Worm (Caenorhabditis elegans) whole organism, young adult: Measurements from ENCODE around the gene atl-1.
A peak's percentile ranks its signal among the peaks of the same experiment; 100 is the strongest.

ENCODE experiments used
- D2030.7 ChIP-seq: fragments of 200-800 bp; sonication (Bioruptor generic); IDR thresholded peaks from 2 replicates; pipeline ENCODE4 v1.3.6; 2022; ENCODE audit warnings: missing genetic modification reagents, missing genetic modification characterization, missing compliant biosample characterization
- F10E7.11 ChIP-seq: sonication (generic microtip); optimal IDR thresholded peaks from 2 replicates; lab custom pipeline; 2017; ENCODE audit warnings: mild to moderate bottlenecking, missing genetic modification characterization, moderate library complexity, missing compliant biosample characterization
- F23B12.7 ChIP-seq: sonication (generic microtip); optimal IDR thresholded peaks from 2 replicates; lab custom pipeline; 2017; ENCODE audit warnings: missing genetic modification characterization, mild to moderate bottlenecking, missing compliant biosample characterization, antibody characterized with exemption, moderate library complexity; ENCODE audit not compliant: insufficient read depth
- F37B4.10 ChIP-seq: fragments of 200-800 bp; sonication (Bioruptor generic); IDR thresholded peaks from 2 replicates; pipeline ENCODE4 v1.3.6; 2022; ENCODE audit warnings: missing genetic modification characterization, missing compliant biosample characterization
- F57C9.4 ChIP-seq: sonication (generic microtip); optimal IDR thresholded peaks from 2 replicates; lab custom pipeline; 2017; ENCODE audit warnings: mild to moderate bottlenecking, missing genetic modification characterization, missing compliant biosample characterization
- K12H6.12 ChIP-seq: fragments of 200-800 bp; sonication (Bioruptor generic); optimal IDR thresholded peaks from 2 replicates; lab custom pipeline; 2018; ENCODE audit warnings: mild to moderate bottlenecking, missing genetic modification characterization, missing compliant biosample characterization
- T26A5.8 ChIP-seq: sonication (generic microtip); optimal IDR thresholded peaks from 2 replicates; lab custom pipeline; 2016; ENCODE audit warnings: missing genetic modification characterization, missing compliant biosample characterization
- Y56A3A.18 ChIP-seq: fragments of 200-800 bp; sonication (Bioruptor generic); IDR thresholded peaks from 2 replicates; pipeline ENCODE4 v1.3.6; 2022; ENCODE audit warnings: missing genetic modification reagents, missing genetic modification characterization, missing compliant biosample characterization
- ZK185.1 ChIP-seq: sonication (generic microtip); optimal IDR thresholded peaks from 2 replicates; lab custom pipeline; 2016; ENCODE audit warnings: mild to moderate bottlenecking, missing genetic modification characterization, missing compliant biosample characterization; ENCODE audit not compliant: poor library complexity, severe bottlenecking
- atf-7 ChIP-seq: sonication (generic microtip); optimal IDR thresholded peaks from 2 replicates; lab custom pipeline; 2017; ENCODE audit warnings: mild to moderate bottlenecking, missing genetic modification characterization, missing compliant biosample characterization
- athp-1 ChIP-seq: sonication (generic microtip); optimal IDR thresholded peaks from 2 replicates; lab custom pipeline; 2017; ENCODE audit warnings: mild to moderate bottlenecking, missing genetic modification characterization, missing compliant biosample characterization
- ccch-3 ChIP-seq: fragments of 200-800 bp; sonication (Bioruptor generic); optimal IDR thresholded peaks from 2 replicates; lab custom pipeline; 2018; ENCODE audit warnings: mild to moderate bottlenecking, missing genetic modification characterization, missing compliant biosample characterization
- cebp-2 ChIP-seq: fragments of 200-800 bp; sonication (Bioruptor generic); IDR thresholded peaks from 2 replicates; pipeline ENCODE4 v1.3.6; 2022; ENCODE audit warnings: missing genetic modification characterization, missing compliant biosample characterization
- ceh-40 ChIP-seq: fragments of 200-800 bp; sonication (Bioruptor generic); IDR thresholded peaks from 2 replicates; pipeline ENCODE4 v1.3.6; 2022; ENCODE audit warnings: missing genetic modification characterization, missing compliant biosample characterization
- ceh-79 ChIP-seq: sonication (generic microtip); optimal IDR thresholded peaks from 2 replicates; lab custom pipeline; 2017; ENCODE audit warnings: mild to moderate bottlenecking, missing genetic modification characterization, missing compliant biosample characterization
- dpff-1 ChIP-seq: sonication (generic microtip); optimal IDR thresholded peaks from 2 replicates; lab custom pipeline; 2017; ENCODE audit warnings: mild to moderate bottlenecking, missing genetic modification characterization, missing compliant biosample characterization
- ets-4 ChIP-seq: fragments of 200-800 bp; sonication (Bioruptor generic); optimal IDR thresholded peaks from 2 replicates; lab custom pipeline; 2018; ENCODE audit warnings: mild to moderate bottlenecking, missing genetic modification characterization, missing compliant biosample characterization
- him-1 ChIP-seq: sonication (generic microtip); optimal IDR thresholded peaks from 2 replicates; lab custom pipeline; 2016; ENCODE audit warnings: missing genotype, missing genetic modification reagents, missing genetic modification characterization, missing compliant biosample characterization
- hmg-1.2 ChIP-seq: fragments of 200-800 bp; sonication (Bioruptor generic); IDR thresholded peaks from 2 replicates; pipeline ENCODE4 v1.3.6; 2022; ENCODE audit warnings: missing genetic modification reagents, missing genetic modification characterization, missing compliant biosample characterization
- hsf-1 ChIP-seq: fragments of 200-800 bp; sonication (Bioruptor generic); IDR thresholded peaks from 2 replicates; pipeline ENCODE4 v1.3.6; 2022; ENCODE audit warnings: missing genetic modification reagents, missing genetic modification characterization, missing compliant biosample characterization
- let-607 ChIP-seq, 2 experiments: fragments of 200-800 bp in 1 of 2; sonication (Bioruptor generic) in 1 of 2; sonication (generic microtip) in 1 of 2; optimal IDR thresholded peaks; 2 replicates each; lab custom pipeline; 2016 to 2018; ENCODE audit warnings: mild to moderate bottlenecking in 2 of 2, missing compliant biosample characterization in 2 of 2, missing genetic modification characterization in 2 of 2, moderate library complexity in 2 of 2, missing genotype in 1 of 2
- lin-26 ChIP-seq: fragments of 200-800 bp; sonication (Bioruptor generic); IDR thresholded peaks from 2 replicates; pipeline ENCODE4 v1.3.6; 2022; ENCODE audit warnings: missing genetic modification reagents, missing genetic modification characterization, missing compliant biosample characterization
- lsl-1 ChIP-seq: fragments of 200-800 bp; sonication (Bioruptor generic); optimal IDR thresholded peaks from 2 replicates; lab custom pipeline; 2018; ENCODE audit warnings: mild to moderate bottlenecking, missing genetic modification characterization, moderate library complexity, missing compliant biosample characterization
- madf-10 ChIP-seq: sonication (generic microtip); optimal IDR thresholded peaks from 2 replicates; lab custom pipeline; 2016; ENCODE audit warnings: mild to moderate bottlenecking, missing genetic modification characterization, missing compliant biosample characterization
- nfya-1 ChIP-seq: sonication (generic microtip); optimal IDR thresholded peaks from 2 replicates; lab custom pipeline; 2017; ENCODE audit warnings: antibody characterized with exemption, missing compliant biosample characterization, missing genetic modification characterization, borderline replicate concordance; ENCODE audit not compliant: insufficient read depth
- nhr-179 ChIP-seq: sonication (generic microtip); optimal IDR thresholded peaks from 2 replicates; lab custom pipeline; 2016; ENCODE audit warnings: mild to moderate bottlenecking, missing genetic modification characterization, missing compliant biosample characterization
- nhr-27 ChIP-seq: fragments of 200-800 bp; sonication (Bioruptor generic); optimal IDR thresholded peaks from 2 replicates; lab custom pipeline; 2018; ENCODE audit warnings: mild to moderate bottlenecking, missing genetic modification characterization, moderate library complexity, missing compliant biosample characterization
- nhr-80 ChIP-seq: sonication (generic microtip); optimal IDR thresholded peaks from 2 replicates; lab custom pipeline; 2016; ENCODE audit warnings: missing genetic modification characterization, missing compliant biosample characterization
- rec-8 ChIP-seq, 2 experiments: sonication (generic microtip); optimal IDR thresholded peaks; 2 replicates each; lab custom pipeline; 2016; ENCODE audit warnings: mild to moderate bottlenecking in 2 of 2, missing genetic modification characterization in 2 of 2, missing genetic modification reagents in 2 of 2, missing genotype in 2 of 2, missing biosample characterization in 1 of 2, missing compliant biosample characterization in 1 of 2, moderate library complexity in 1 of 2
- rpc-1 ChIP-seq, 2 experiments: fragments of 150-350 bp in 1 of 2; sonication (generic microtip) in 1 of 2; optimal IDR thresholded peaks; 2 replicates each; lab custom pipeline; 2014 to 2018; ENCODE audit warnings: missing biosample characterization in 1 of 2, missing genetic modification characterization in 1 of 2, missing genetic modification reagents in 1 of 2, missing genotype in 1 of 2
- snpc-3.4 ChIP-seq: sonication (generic microtip); optimal IDR thresholded peaks from 2 replicates; lab custom pipeline; 2017; ENCODE audit warnings: missing genetic modification characterization, mild to moderate bottlenecking, missing compliant biosample characterization, antibody characterized with exemption, moderate library complexity, missing genotype, missing genetic modification reagents
- snpc-4 ChIP-seq, 5 experiments: fragments of 150-350 bp in 1 of 5; sonication (generic microtip) in 4 of 5; optimal IDR thresholded peaks; 2 replicates each; lab custom pipeline; 2014 to 2018; ENCODE audit warnings: missing genetic modification characterization in 5 of 5, missing biosample characterization in 3 of 5, antibody characterized with exemption in 2 of 5, mild to moderate bottlenecking in 2 of 5, missing compliant biosample characterization in 2 of 5, missing genotype in 2 of 5, moderate library complexity in 2 of 5, missing genetic modification reagents in 1 of 5
- tlf-1 ChIP-seq: fragments of 200-800 bp; sonication (Bioruptor generic); optimal IDR thresholded peaks from 2 replicates; lab custom pipeline; 2018; ENCODE audit warnings: mild to moderate bottlenecking, missing genetic modification characterization, missing compliant biosample characterization
- unc-130 ChIP-seq: sonication (generic microtip); optimal IDR thresholded peaks from 2 replicates; lab custom pipeline; 2016; ENCODE audit warnings: missing genetic modification reagents, missing genetic modification characterization, missing compliant biosample characterization
- ztf-26 ChIP-seq: sonication (generic microtip); optimal IDR thresholded peaks from 2 replicates; lab custom pipeline; 2017; ENCODE audit warnings: missing genetic modification characterization, missing compliant biosample characterization

The atl-1 gene

DNA sequence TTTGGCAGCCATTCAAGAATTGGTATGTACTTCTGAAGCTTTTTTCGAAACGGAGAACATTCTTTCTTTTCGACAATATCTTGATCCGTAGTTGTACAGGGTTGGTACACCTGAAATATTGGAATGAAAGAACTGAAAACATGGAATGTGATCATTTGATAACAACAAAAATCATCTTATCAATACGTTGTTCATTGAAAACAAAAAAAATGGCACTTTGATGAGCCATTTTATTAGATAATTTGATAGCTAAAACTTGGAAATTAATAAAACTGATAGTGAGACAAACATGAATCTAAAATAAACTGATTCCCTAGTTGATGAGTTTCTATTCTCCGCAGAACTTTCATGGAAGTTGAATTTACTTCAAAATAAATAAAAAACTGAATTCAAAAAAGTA lies 27.1 kb upstream of the atl-1 start:
- TF ChIP-seq nhr-179, result no peak
- TF ChIP-seq nhr-80 (tag; lab: Kevin White, UChicago), result peak; percentile 3

DNA sequence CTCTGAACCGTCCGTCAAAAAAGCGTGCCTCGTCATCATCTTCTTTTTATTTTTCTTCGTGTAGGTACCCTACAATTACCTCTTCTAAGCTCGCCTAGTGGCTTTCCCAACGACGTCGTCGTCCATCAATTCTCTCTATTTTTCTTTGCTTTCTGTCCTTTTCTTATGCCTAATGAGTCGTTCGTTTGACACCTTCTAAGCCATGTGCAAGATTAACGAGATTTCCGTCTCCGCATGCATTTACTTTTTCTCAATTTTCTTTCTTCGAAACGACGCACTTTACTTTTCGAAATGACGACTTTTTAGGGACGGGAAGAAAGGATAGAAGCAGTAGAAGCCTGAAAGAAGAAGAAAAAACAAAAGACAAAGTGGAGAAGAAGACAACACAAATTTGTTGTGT lies 21.0 kb upstream of the atl-1 start, which contains the start of gene ZK287.1:
ZK287.1 (plus strand) TSS at position 301 of the 400 bp plus-strand sequence.
- TF ChIP-seq T26A5.8 (tag; lab: Kevin White, UChicago), result no peak
- TF ChIP-seq F37B4.10 (GFP tag; lab: Robert Waterston, UW), result no peak

DNA sequence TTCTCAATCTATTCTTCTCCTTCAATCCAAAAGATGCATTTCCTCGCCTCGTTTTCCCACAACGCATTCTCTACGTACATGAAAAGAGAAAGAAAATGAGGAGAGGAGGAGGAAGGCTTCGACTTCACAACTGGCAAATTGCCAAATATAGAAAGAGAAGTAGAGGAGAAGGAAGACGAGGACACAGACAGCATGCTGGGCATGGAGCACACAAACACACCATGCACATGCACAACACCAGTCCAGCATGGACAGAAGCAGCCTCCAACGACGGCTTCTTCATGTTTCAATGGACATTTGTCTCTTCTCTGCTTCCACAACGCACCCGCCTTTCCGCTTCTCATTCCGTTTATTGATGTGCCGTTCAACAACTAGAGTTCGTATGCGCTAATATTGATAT lies 19.2 kb upstream of the atl-1 start:
- TF ChIP-seq ZK185.1 (tag; lab: Kevin White, UChicago) (peak; percentile 21), hmg-1.2 (GFP tag; lab: Robert Waterston, UW) (no peak), tlf-1 (no peak), dpff-1 (tag; lab: Kevin White, UChicago) (no peak), rec-8 (tag; optimal IDR thresholded peaks at IDR 0.05; lab: Kevin White, UChicago) (no peak), atf-7 (tag; lab: Kevin White, UChicago) (no peak), cebp-2 (GFP tag; lab: Robert Waterston, UW) (no peak), Y56A3A.18 (GFP tag; lab: Robert Waterston, UW) (0 out of 2 replicates have a peak, but pooled peaks have one; percentile 28), K12H6.12 (tag; lab: Kevin White, UChicago) (peak; percentile 5), athp-1 (tag; lab: Kevin White, UChicago) (no peak), ccch-3 (GFP tag; lab: Kevin White, UChicago) (no peak), F10E7.11 (tag; lab: Kevin White, UChicago) (no peak), ets-4 (GFP tag; lab: Kevin White, UChicago) (no peak), nfya-1 (tag; lab: Kevin White, UChicago) (no peak), snpc-3.4 (tag; lab: Kevin White, UChicago) (no peak), D2030.7 (no peak), him-1 (tag; lab: Kevin White, UChicago) (no peak), lsl-1 (GFP tag; lab: Kevin White, UChicago) (no peak)
- TF ChIP-seq, all 124 proteins: peak for 3

DNA sequence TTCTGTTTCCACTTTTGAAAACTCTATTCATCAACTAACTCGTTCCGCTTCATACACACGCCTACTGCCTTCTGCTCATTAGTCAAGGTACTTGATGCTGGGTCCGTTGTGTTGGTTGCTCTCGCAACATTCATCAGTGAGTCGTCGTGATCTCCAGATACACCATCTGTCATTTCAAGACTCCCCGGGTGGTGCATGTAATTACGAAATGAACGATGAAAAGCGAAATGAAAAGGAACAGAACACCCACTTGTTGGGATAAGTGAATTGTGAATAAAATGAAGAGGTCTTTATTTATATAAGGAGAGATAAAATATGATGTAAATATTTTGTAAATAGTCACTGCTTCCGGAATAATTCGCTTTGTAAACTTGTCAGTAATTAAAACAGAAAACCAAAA lies 18.6 kb upstream of the atl-1 start:
- TF ChIP-seq unc-130 (no peak), D2030.7 (no peak), ztf-26 (no peak), F23B12.7 (no peak), ceh-79 (tag; lab: Kevin White, UChicago) (no peak), nhr-27 (tag; lab: Kevin White, UChicago) (no peak), snpc-3.4 (tag; lab: Kevin White, UChicago) (no peak), Y56A3A.18 (GFP tag; lab: Robert Waterston, UW) (no peak), F57C9.4 (tag; lab: Kevin White, UChicago) (no peak), ceh-40 (GFP tag; lab: Robert Waterston, UW) (no peak), snpc-4 (GFP tag; optimal IDR thresholded peaks at IDR 0.05; lab: Kevin White, UChicago) (no peak), snpc-4 (tag; optimal IDR thresholded peaks at IDR 0.05; lab: Kevin White, UChicago) (no peak), lin-26 (no peak), nhr-80 (tag; lab: Kevin White, UChicago) (no peak), hsf-1 (GFP tag; lab: Robert Waterston, UW) (no peak), let-607 (tag; optimal IDR thresholded peaks at IDR 0.05; lab: Kevin White, UChicago) (no peak), madf-10 (no peak), rpc-1 (optimal IDR thresholded peaks at IDR 0.05; lab: Kevin White, UChicago) (no peak), rpc-1 (tag; optimal IDR thresholded peaks at IDR 0.05; lab: Kevin White, UChicago) (no peak)
